Worm (Caenorhabditis elegans) whole organism, mixed stage, embryonic: ENCODE measurements around the gene F56C9.3.

Source experiments
- M03D4.4 ChIP-seq: sonication (generic microtip); optimal IDR thresholded peaks from 2 replicates; lab custom pipeline; 2017; ENCODE audit warnings: mild to moderate bottlenecking, missing genetic modification characterization, missing compliant biosample characterization
- bed-3 ChIP-seq: fragments of 200-800 bp; sonication (Bioruptor generic); optimal IDR thresholded peaks from 3 replicates; lab custom pipeline; 2018; ENCODE audit warnings: mild to moderate bottlenecking, missing genetic modification characterization, moderate library complexity, missing compliant biosample characterization
- blmp-1 ChIP-seq: fragments of 150-350 bp; optimal IDR thresholded peaks from 2 replicates; lab custom pipeline; 2014; ENCODE audit warnings: missing biosample characterization, missing genetic modification characterization
- ceh-39 ChIP-seq: fragments of 150-350 bp; optimal IDR thresholded peaks from 2 replicates; lab custom pipeline; 2014; ENCODE audit warnings: missing biosample characterization, missing genetic modification characterization
- ceh-43 ChIP-seq: fragments of 200-800 bp; sonication (Bioruptor generic); optimal IDR thresholded peaks from 2 replicates; lab custom pipeline; 2018; ENCODE audit warnings: mild to moderate bottlenecking, missing genetic modification characterization, moderate library complexity, missing compliant biosample characterization
- ceh-83 ChIP-seq: fragments of 200-800 bp; sonication (Bioruptor generic); optimal IDR thresholded peaks from 2 replicates; lab custom pipeline; 2018; ENCODE audit warnings: mild to moderate bottlenecking, missing genetic modification characterization, missing compliant biosample characterization
- ces-1 ChIP-seq: fragments of 150-350 bp; optimal IDR thresholded peaks from 2 replicates; lab custom pipeline; 2014; ENCODE audit warnings: missing biosample characterization, missing genetic modification reagents, missing genetic modification characterization
- cnd-1 ChIP-seq: fragments of 200-800 bp; sonication (Bioruptor generic); optimal IDR thresholded peaks from 2 replicates; lab custom pipeline; 2018; ENCODE audit warnings: mild to moderate bottlenecking, missing genetic modification characterization, missing compliant biosample characterization
- drap-1 ChIP-seq: fragments of 200-800 bp; sonication (Bioruptor generic); optimal IDR thresholded peaks from 3 replicates; lab custom pipeline; 2018; ENCODE audit warnings: mild to moderate bottlenecking, missing genetic modification characterization, missing compliant biosample characterization
- elt-1 ChIP-seq: sonication (generic microtip); optimal IDR thresholded peaks from 2 replicates; lab custom pipeline; 2017; ENCODE audit warnings: missing genetic modification characterization, mild to moderate bottlenecking, missing compliant biosample characterization, antibody characterized with exemption, moderate library complexity, borderline replicate concordance; ENCODE audit not compliant: insufficient read depth
- elt-3 ChIP-seq: fragments of 150-350 bp; optimal IDR thresholded peaks from 2 replicates; lab custom pipeline; 2014; ENCODE audit warnings: missing biosample characterization, missing genetic modification characterization
- ham-2 ChIP-seq: fragments of 200-800 bp; sonication (Bioruptor generic); optimal IDR thresholded peaks from 2 replicates; lab custom pipeline; 2018; ENCODE audit warnings: mild to moderate bottlenecking, missing genetic modification characterization, missing compliant biosample characterization
- hlh-1 ChIP-seq: fragments of 150-350 bp; optimal IDR thresholded peaks from 2 replicates; lab custom pipeline; 2014; ENCODE audit warnings: missing biosample characterization, missing genetic modification reagents, missing genetic modification characterization
- lin-13 ChIP-seq: fragments of 150-350 bp; optimal IDR thresholded peaks from 2 replicates; lab custom pipeline; 2014; ENCODE audit warnings: missing biosample characterization, missing genetic modification characterization
- lin-32 ChIP-seq: fragments of 200-800 bp; sonication (Bioruptor generic); optimal IDR thresholded peaks from 2 replicates; lab custom pipeline; 2018; ENCODE audit warnings: mild to moderate bottlenecking, missing genetic modification characterization, missing compliant biosample characterization
- lsy-2 ChIP-seq: fragments of 150-350 bp; optimal IDR thresholded peaks from 2 replicates; lab custom pipeline; 2014; ENCODE audit warnings: missing biosample characterization, missing genetic modification characterization
- mab-5 ChIP-seq: fragments of 150-350 bp; optimal IDR thresholded peaks from 2 replicates; lab custom pipeline; 2014; ENCODE audit warnings: missing biosample characterization, missing genetic modification characterization
- mep-1 ChIP-seq: fragments of 150-350 bp; optimal IDR thresholded peaks from 2 replicates; lab custom pipeline; 2017; ENCODE audit warnings: missing biosample characterization, missing genetic modification reagents, missing genetic modification characterization, inconsistent platforms
- mls-2 ChIP-seq: sonication (generic microtip); optimal IDR thresholded peaks from 2 replicates; lab custom pipeline; 2016; ENCODE audit warnings: mild to moderate bottlenecking, missing genetic modification characterization, moderate library complexity, missing compliant biosample characterization
- nhr-12 ChIP-seq: fragments of 150-350 bp; optimal IDR thresholded peaks from 2 replicates; lab custom pipeline; 2014; ENCODE audit warnings: missing biosample characterization, missing genetic modification characterization
- nhr-2 ChIP-seq: fragments of 150-350 bp; optimal IDR thresholded peaks from 2 replicates; lab custom pipeline; 2014; ENCODE audit warnings: missing biosample characterization, missing genetic modification characterization
- nhr-237 ChIP-seq: fragments of 150-350 bp; optimal IDR thresholded peaks from 2 replicates; lab custom pipeline; 2014; ENCODE audit warnings: missing biosample characterization, missing genetic modification characterization
- nhr-28 ChIP-seq: fragments of 150-350 bp; optimal IDR thresholded peaks from 2 replicates; lab custom pipeline; 2014; ENCODE audit warnings: missing biosample characterization, missing genetic modification characterization
- nhr-76 ChIP-seq: sonication (generic microtip); optimal IDR thresholded peaks from 2 replicates; lab custom pipeline; 2017; ENCODE audit warnings: missing biosample characterization, missing genetic modification characterization
- pha-4 ChIP-seq: fragments of 150-350 bp; optimal IDR thresholded peaks from 2 replicates; lab custom pipeline; 2018; ENCODE audit warnings: missing biosample characterization, missing genetic modification reagents, missing genetic modification characterization
- sem-2 ChIP-seq: fragments of 200-800 bp; sonication (Bioruptor generic); optimal IDR thresholded peaks from 2 replicates; lab custom pipeline; 2018; ENCODE audit warnings: mild to moderate bottlenecking, missing genetic modification characterization, missing compliant biosample characterization
- snpc-4 ChIP-seq: fragments of 150-350 bp; optimal IDR thresholded peaks from 2 replicates; lab custom pipeline; 2014; ENCODE audit warnings: missing biosample characterization, missing genetic modification characterization
- sptf-1 ChIP-seq: sonication (generic microtip); optimal IDR thresholded peaks from 2 replicates; lab custom pipeline; 2017; ENCODE audit warnings: mild to moderate bottlenecking, missing genetic modification characterization, moderate library complexity, missing compliant biosample characterization
- tbx-8 ChIP-seq: fragments of 200-800 bp; sonication (Bioruptor generic); optimal IDR thresholded peaks from 2 replicates; lab custom pipeline; 2018; ENCODE audit warnings: mild to moderate bottlenecking, missing genetic modification characterization, moderate library complexity, missing compliant biosample characterization
- unc-120 ChIP-seq: sonication (generic microtip); optimal IDR thresholded peaks from 2 replicates; lab custom pipeline; 2017; ENCODE audit warnings: missing genetic modification characterization, missing compliant biosample characterization; ENCODE audit not compliant: poor library complexity, severe bottlenecking
- unc-39 ChIP-seq: fragments of 150-350 bp; optimal IDR thresholded peaks from 2 replicates; lab custom pipeline; 2014; ENCODE audit warnings: missing biosample characterization, missing genetic modification characterization
- unc-62 ChIP-seq: fragments of 150-350 bp; optimal IDR thresholded peaks from 2 replicates; lab custom pipeline; 2014; ENCODE audit warnings: missing biosample characterization, missing genetic modification reagents, missing genetic modification characterization
- zip-8 ChIP-seq: fragments of 150-350 bp; optimal IDR thresholded peaks from 2 replicates; lab custom pipeline; 2014; ENCODE audit warnings: missing biosample characterization, missing genetic modification characterization
- ztf-11 ChIP-seq: fragments of 150-350 bp; optimal IDR thresholded peaks from 2 replicates; lab custom pipeline; 2014; ENCODE audit warnings: missing biosample characterization, missing genetic modification characterization

Gene F56C9.3

ce11 chrIII:7272828-7273227, 38.3 kb upstream of the F56C9.3 start:
- TF ChIP-seq M03D4.4 (tag; lab: Kevin White, UChicago) (no peak), ceh-43 (GFP tag; lab: Kevin White, UChicago) (no peak)

ce11 chrIII:7273718-7274117, 37.4 kb upstream of the F56C9.3 start:
- TF ChIP-seq ceh-43 (GFP tag; lab: Kevin White, UChicago): no peak
- no peak for TF ChIP-seq lin-32

DNA sequence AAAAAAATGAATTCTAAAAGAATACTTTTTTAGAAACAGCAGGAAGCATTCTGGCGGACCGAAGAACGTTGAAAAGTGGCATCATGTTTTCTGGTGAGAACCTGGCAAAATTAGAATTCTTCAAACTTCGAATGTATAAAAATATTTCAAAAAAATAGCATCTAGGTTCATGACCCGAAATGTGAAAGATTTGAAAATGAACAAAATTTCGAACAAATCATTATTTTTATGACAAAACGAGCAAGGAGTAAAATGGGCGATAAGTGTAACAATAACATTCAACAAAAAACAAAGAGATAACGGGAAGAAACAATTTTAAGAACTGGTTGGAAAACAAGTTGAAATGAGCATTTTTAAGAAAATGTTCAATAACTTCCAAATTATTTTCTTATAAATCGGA, 35.8 kb upstream of the F56C9.3 start, which contains the start of gene psd-1:
Gene psd-1, minus strand, starts transcription at position 101 of the 400 bp plus-strand sequence.
- TF ChIP-seq drap-1 (GFP tag; lab: Kevin White, UChicago): no peak
- TF ChIP-seq mab-5 (tag; lab: Kevin White, UChicago): no peak
- TF ChIP-seq nhr-2 (tag; lab: Kevin White, UChicago): no peak
- TF ChIP-seq ham-2 (GFP tag; lab: Kevin White, UChicago): no peak
- TF ChIP-seq ceh-39 (tag; lab: Kevin White, UChicago): no peak
- no peak for TF ChIP-seq nhr-237 (tag; lab: Kevin White, UChicago)

- TF ChIP-seq nhr-12 (tag; lab: Kevin White, UChicago) (no peak), sptf-1 (peak; percentile 10), ham-2 (GFP tag; lab: Kevin White, UChicago) (no peak), ceh-39 (tag; lab: Kevin White, UChicago) (peak; percentile 45), cnd-1 (tag; lab: Kevin White, UChicago) (no peak), lsy-2 (tag; lab: Kevin White, UChicago) (peak; percentile 75), nhr-2 (tag; lab: Kevin White, UChicago) (no peak), lin-32 (no peak), blmp-1 (tag; lab: Kevin White, UChicago) (no peak), ces-1 (GFP tag; lab: Kevin White, UChicago) (peak; percentile 38), nhr-237 (tag; lab: Kevin White, UChicago) (peak; percentile 59), hlh-1 (no peak), mls-2 (tag; lab: Kevin White, UChicago) (no peak), snpc-4 (tag; lab: Kevin White, UChicago) (no peak), elt-1 (tag; lab: Kevin White, UChicago) (no peak), zip-8 (no peak), tbx-8 (GFP tag; lab: Kevin White, UChicago) (no peak), unc-120 (tag; lab: Kevin White, UChicago) (no peak), bed-3 (no peak), ztf-11 (tag; lab: Kevin White, UChicago) (no peak), unc-39 (no peak), sem-2 (GFP tag; lab: Kevin White, UChicago) (no peak), M03D4.4 (tag; lab: Kevin White, UChicago) (no peak), elt-3 (tag; lab: Kevin White, UChicago) (no peak), ceh-83 (GFP tag; lab: Kevin White, UChicago) (no peak), mab-5 (tag; lab: Kevin White, UChicago) (no peak), nhr-76 (tag; lab: Kevin White, UChicago) (no peak), mep-1 (tag; lab: Kevin White, UChicago) (peak; percentile 78), drap-1 (GFP tag; lab: Kevin White, UChicago) (no peak), pha-4 (tag; lab: Kevin White, UChicago) (no peak), ceh-43 (GFP tag; lab: Kevin White, UChicago) (no peak), lin-13 (tag; lab: Kevin White, UChicago) (no peak), unc-62 (GFP tag; lab: Kevin White, UChicago) (no peak), nhr-28 (no peak)
These were observed 33.9 kb upstream of the F56C9.3 start, which contains the start of the genes spot-1 and B0361.11 for ce11 chrIII:7277228-7277627. spot-1 (minus strand) TSS chrIII:7277274. B0361.11 (plus strand) TSS chrIII:7277599.
